Worm (Caenorhabditis elegans): ENCODE measurements around the gene F59A6.12.

The F59A6.12 gene

DNA sequence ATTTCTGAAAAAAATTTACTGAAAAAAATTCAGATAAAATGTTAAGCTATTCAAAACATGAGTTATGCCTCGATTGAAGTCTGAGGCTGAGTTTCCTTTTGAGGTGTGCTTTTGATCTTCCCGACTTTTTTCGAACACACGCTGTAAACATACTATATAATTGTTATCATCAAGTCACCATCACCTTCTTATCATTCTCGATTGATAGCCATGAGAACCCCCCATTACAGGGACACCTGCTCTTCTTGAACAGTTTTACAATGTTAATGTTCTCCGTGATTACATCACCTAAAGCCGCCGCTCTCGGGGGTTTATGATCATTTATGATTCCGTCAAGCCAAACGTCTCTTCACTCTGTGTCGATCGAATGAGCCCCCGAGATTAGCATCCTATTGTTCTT, 27.7 kb downstream of the F59A6.12 start:
- TF ChIP-seq efl-1 (optimal IDR thresholded peaks at IDR 0.05) (no peak), efl-1 (GFP tag; optimal IDR thresholded peaks at IDR 0.05 in 1 of 2) (peak in 1 of 2 experiments; percentile 29), aly-2 (tag; optimal IDR thresholded peaks at IDR 0.05) (no peak)

DNA sequence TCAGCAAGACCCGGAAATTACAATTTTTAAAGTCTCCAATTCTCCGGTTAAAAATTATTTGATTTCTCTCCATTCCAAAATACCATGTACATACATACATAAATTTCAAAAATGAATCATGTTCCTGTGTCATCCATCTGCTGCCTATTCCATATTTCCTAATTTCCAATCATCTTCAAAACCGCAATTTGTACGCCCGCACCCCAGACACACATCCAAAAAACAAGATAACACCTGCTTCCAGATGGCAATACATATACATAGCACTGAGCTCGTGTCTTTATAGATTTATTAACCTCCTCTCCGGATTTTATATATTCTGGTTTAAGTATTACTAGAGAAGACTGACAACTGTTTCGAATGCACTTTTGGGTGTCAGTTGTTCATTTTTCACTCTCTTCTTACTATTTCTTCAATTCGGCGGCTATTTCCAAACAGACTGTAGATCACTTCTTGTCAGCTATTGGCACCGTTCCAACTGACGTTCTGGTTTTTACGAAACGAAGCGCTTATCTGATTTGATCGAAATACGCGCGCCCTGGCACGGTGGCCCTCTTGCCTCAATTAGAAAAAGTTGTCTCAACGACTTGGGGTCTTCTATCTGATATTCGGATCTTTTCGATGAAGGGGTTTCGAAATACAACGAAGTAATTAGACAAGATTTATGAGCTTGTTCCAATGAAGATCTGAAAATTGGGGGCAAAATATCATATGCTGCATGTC, 30.0 kb downstream of the F59A6.12 start:
- TF ChIP-seq unc-62 (GFP tag; optimal IDR thresholded peaks at IDR 0.05) (no peak), vab-15 (tag; optimal IDR thresholded peaks at IDR 0.05) (no peak), pag-3 (tag; optimal IDR thresholded peaks at IDR 0.05; ENCODE audit: borderline replicate concordance, insufficient read depth) (no peak), skn-1 (tag; optimal IDR thresholded peaks at IDR 0.05) (no peak), snpc-4 (tag; optimal IDR thresholded peaks at IDR 0.05) (no peak), lin-35 (GFP tag; optimal IDR thresholded peaks at IDR 0.05) (no peak), unc-86 (tag; optimal IDR thresholded peaks at IDR 0.05) (no peak), Y116A8C.19 (tag; optimal IDR thresholded peaks at IDR 0.05; ENCODE audit: borderline replicate concordance) (no peak), swsn-7 (tag; optimal IDR thresholded peaks at IDR 0.05) (no peak), C16A3.4 (tag; optimal IDR thresholded peaks at IDR 0.05) (no peak), hlh-17 (GFP tag; optimal IDR thresholded peaks at IDR 0.05; ENCODE audit: borderline replicate concordance) (no peak), ceh-88 (GFP tag; IDR thresholded peaks at IDR 0.05) (no peak), tbx-2 (tag; optimal IDR thresholded peaks at IDR 0.05) (peak; percentile 58), aha-1 (tag; optimal IDR thresholded peaks at IDR 0.05) (no peak), mab-9 (GFP tag; IDR thresholded peaks at IDR 0.05) (no peak), fkh-4 (tag; optimal IDR thresholded peaks at IDR 0.05; ENCODE audit: borderline replicate concordance) (no peak), egl-13 (tag; optimal IDR thresholded peaks at IDR 0.05) (no peak), elt-3 (tag; optimal IDR thresholded peaks at IDR 0.05) (no peak), ceh-90 (tag; optimal IDR thresholded peaks at IDR 0.05) (no peak), zip-4 (GFP tag; optimal IDR thresholded peaks at IDR 0.05) (no peak), lin-14 (GFP tag; optimal IDR thresholded peaks at IDR 0.05) (peak; percentile 14), irx-1 (tag; optimal IDR thresholded peaks at IDR 0.05) (no peak), unc-30 (tag; optimal IDR thresholded peaks at IDR 0.05) (no peak), nhr-77 (tag; optimal IDR thresholded peaks at IDR 0.05) (no peak), nhr-76 (tag; optimal IDR thresholded peaks at IDR 0.05) (no peak), nhr-71 (tag; optimal IDR thresholded peaks at IDR 0.05) (no peak), nhr-19 (GFP tag; conservative IDR thresholded peaks at IDR 0.05) (no peak), pax-3 (tag; optimal IDR thresholded peaks at IDR 0.05) (no peak), lin-13 (GFP tag; optimal IDR thresholded peaks at IDR 0.05) (no peak), zag-1 (tag; optimal IDR thresholded peaks at IDR 0.05) (no peak), xbp-1 (tag; optimal IDR thresholded peaks at IDR 0.05) (no peak), hpl-2 (GFP tag; optimal IDR thresholded peaks at IDR 0.05) (no peak), lir-3 (tag; optimal IDR thresholded peaks at IDR 0.05; ENCODE audit: poor library complexity) (no peak), isw-1 (GFP tag; IDR thresholded peaks at IDR 0.05) (no peak), C34B4.2 (tag; optimal IDR thresholded peaks at IDR 0.05) (no peak), unc-98 (GFP tag; IDR thresholded peaks at IDR 0.05) (no peak), nhr-84 (tag; optimal IDR thresholded peaks at IDR 0.05) (no peak), blmp-1 (tag; optimal IDR thresholded peaks at IDR 0.05) (peak; percentile 11), dsc-1 (tag; optimal IDR thresholded peaks at IDR 0.05) (no peak), nhr-237 (tag; optimal IDR thresholded peaks at IDR 0.05) (no peak), nhr-90 (tag; optimal IDR thresholded peaks at IDR 0.05; ENCODE audit: poor library complexity) (no peak), C04F5.9 (tag; optimal IDR thresholded peaks at IDR 0.05) (no peak), ztf-11 (tag; optimal IDR thresholded peaks at IDR 0.05) (peak in 1 of 2 experiments; percentile 87), efl-1 (optimal IDR thresholded peaks at IDR 0.05) (no peak), efl-1 (GFP tag; optimal IDR thresholded peaks at IDR 0.05 in 1 of 2) (peak in 1 of 2 experiments; percentile 64), nhr-11 (tag; optimal IDR thresholded peaks at IDR 0.05) (no peak), nhr-85 (tag) (peak; percentile 66), lin-39 (tag; optimal IDR thresholded peaks at IDR 0.05) (no peak), lin-15B (tag; optimal IDR thresholded peaks at IDR 0.05) (no peak)

All from whole organism, L1 larva.